Worm (Caenorhabditis elegans) whole organism, L1 larva: Measurements from ENCODE around the gene Y38F1A.8.

ENCODE experiments used
- C16A3.4 ChIP-seq: fragments of 150-350 bp; optimal IDR thresholded peaks from 2 replicates; lab custom pipeline; 2014; ENCODE audit warnings: missing biosample characterization, missing genetic modification characterization
- aly-2 ChIP-seq: fragments of 150-350 bp; optimal IDR thresholded peaks from 2 replicates; lab custom pipeline; 2014; ENCODE audit warnings: missing biosample characterization, missing genetic modification characterization
- blmp-1 ChIP-seq: fragments of 150-350 bp; optimal IDR thresholded peaks from 2 replicates; lab custom pipeline; 2014; ENCODE audit warnings: missing biosample characterization, missing genetic modification characterization
- ceh-63 ChIP-seq: fragments of 200-800 bp; sonication (Bioruptor generic); optimal IDR thresholded peaks from 2 replicates; lab custom pipeline; 2018; ENCODE audit warnings: mild to moderate bottlenecking, missing genetic modification characterization, missing compliant biosample characterization
- ceh-8 ChIP-seq: fragments of 200-800 bp; sonication (Bioruptor generic); optimal IDR thresholded peaks from 2 replicates; lab custom pipeline; 2018; ENCODE audit warnings: mild to moderate bottlenecking, missing genetic modification characterization, moderate library complexity, missing compliant biosample characterization
- ceh-82 ChIP-seq, 3 experiments: fragments of 150-350 bp in 1 of 3; sonication (generic microtip) in 2 of 3; optimal IDR thresholded peaks; 2 replicates each; lab custom pipeline; 2014 to 2017; ENCODE audit warnings: missing biosample characterization in 3 of 3, missing genetic modification characterization in 3 of 3
- ceh-90 ChIP-seq: sonication (generic microtip); optimal IDR thresholded peaks from 2 replicates; lab custom pipeline; 2016; ENCODE audit warnings: missing genetic modification characterization, missing compliant biosample characterization
- dpl-1 ChIP-seq, 3 experiments: fragments of 150-350 bp in 2 of 3; sonication (generic microtip) in 1 of 3; optimal IDR thresholded peaks; 2 replicates each; lab custom pipeline; 2014 to 2017; ENCODE audit warnings: missing biosample characterization in 3 of 3, missing genetic modification characterization in 3 of 3, missing genetic modification reagents in 3 of 3
- dsc-1 ChIP-seq: sonication (generic microtip); optimal IDR thresholded peaks from 2 replicates; lab custom pipeline; 2016; ENCODE audit warnings: mild to moderate bottlenecking, missing genetic modification characterization, missing compliant biosample characterization
- efl-1 ChIP-seq, 4 experiments: fragments of 150-350 bp; optimal IDR thresholded peaks in 3 of 4; peaks in 1 of 4; 1 replicate in 1 of 4; 2 replicates in 3 of 4; lab custom pipeline; 2014; ENCODE audit warnings: missing biosample characterization in 2 of 4, missing genetic modification characterization in 2 of 4, missing genetic modification reagents in 2 of 4
- elt-2 ChIP-seq: sonication (generic microtip); optimal IDR thresholded peaks from 2 replicates; lab custom pipeline; 2016; ENCODE audit warnings: missing genetic modification characterization, mild to moderate bottlenecking, inconsistent platforms, missing compliant biosample characterization, missing genetic modification reagents
- elt-3 ChIP-seq, 6 experiments: fragments of 150-350 bp in 1 of 6; sonication (generic microtip); optimal IDR thresholded peaks; 2 replicates each; lab custom pipeline; 2017 to 2018; ENCODE audit warnings: missing biosample characterization in 6 of 6, missing genetic modification characterization in 6 of 6, inconsistent platforms in 1 of 6
- fkh-4 ChIP-seq: sonication (generic microtip); optimal IDR thresholded peaks from 2 replicates; lab custom pipeline; 2016; ENCODE audit warnings: missing compliant biosample characterization, missing genetic modification characterization, borderline replicate concordance
- grh-1 ChIP-seq: fragments of 200-800 bp; sonication (Bioruptor generic); IDR thresholded peaks from 2 replicates; pipeline ENCODE4 v1.3.6; 2022; ENCODE audit warnings: missing genetic modification reagents, missing genetic modification characterization, missing compliant biosample characterization
- hlh-17 ChIP-seq: fragments of 200-800 bp; sonication (Bioruptor generic); optimal IDR thresholded peaks from 2 replicates; lab custom pipeline; 2018; ENCODE audit warnings: missing genetic modification characterization, mild to moderate bottlenecking, missing compliant biosample characterization, moderate library complexity, borderline replicate concordance
- hlh-4 ChIP-seq: sonication (generic microtip); optimal IDR thresholded peaks from 2 replicates; lab custom pipeline; 2016; ENCODE audit warnings: mild to moderate bottlenecking, missing genetic modification characterization, missing compliant biosample characterization
- isw-1 ChIP-seq: fragments of 200-800 bp; sonication (Bioruptor generic); IDR thresholded peaks from 2 replicates; pipeline ENCODE4 v1.3.6; 2022; ENCODE audit warnings: missing genetic modification characterization, missing compliant biosample characterization
- lin-14 ChIP-seq: fragments of 200-800 bp; sonication (Bioruptor generic); optimal IDR thresholded peaks from 2 replicates; lab custom pipeline; 2018; ENCODE audit warnings: mild to moderate bottlenecking, missing genetic modification characterization, moderate library complexity, missing compliant biosample characterization
- lin-15B ChIP-seq: fragments of 150-350 bp; sonication (generic microtip); optimal IDR thresholded peaks from 3 replicates; lab custom pipeline; 2014; ENCODE audit warnings: missing biosample characterization, missing genetic modification characterization
- lin-35 ChIP-seq, 2 experiments: fragments of 150-350 bp; optimal IDR thresholded peaks; 2 replicates each; lab custom pipeline; 2014; ENCODE audit warnings: missing biosample characterization in 2 of 2, missing genetic modification characterization in 2 of 2, missing genetic modification reagents in 2 of 2
- lin-39 ChIP-seq: fragments of 150-350 bp; optimal IDR thresholded peaks from 2 replicates; lab custom pipeline; 2014; ENCODE audit warnings: missing biosample characterization, missing genetic modification reagents, missing genetic modification characterization
- lsy-2 ChIP-seq, 2 experiments: fragments of 150-350 bp; optimal IDR thresholded peaks; 2 replicates each; lab custom pipeline; 2014; ENCODE audit warnings: missing biosample characterization in 2 of 2, missing genetic modification characterization in 2 of 2
- mdl-1 ChIP-seq, 2 experiments: fragments of 150-350 bp; optimal IDR thresholded peaks; 2 replicates each; lab custom pipeline; 2014 to 2017; ENCODE audit warnings: missing biosample characterization in 2 of 2, missing genetic modification characterization in 2 of 2, inconsistent platforms in 1 of 2
- mep-1 ChIP-seq: fragments of 150-350 bp; optimal IDR thresholded peaks from 2 replicates; lab custom pipeline; 2014; ENCODE audit warnings: missing biosample characterization, missing genetic modification characterization
- nhr-11 ChIP-seq: fragments of 150-350 bp; optimal IDR thresholded peaks from 2 replicates; lab custom pipeline; 2014; ENCODE audit warnings: missing biosample characterization, missing genetic modification characterization
- nhr-19 ChIP-seq: fragments of 200-800 bp; sonication (Bioruptor generic); conservative IDR thresholded peaks from 2 replicates; pipeline ENCODE4 v1.3.6; 2022; ENCODE audit warnings: missing genetic modification characterization, missing compliant biosample characterization
- nhr-20 ChIP-seq: sonication (generic microtip); optimal IDR thresholded peaks from 2 replicates; lab custom pipeline; 2016; ENCODE audit warnings: mild to moderate bottlenecking, missing genetic modification characterization, missing compliant biosample characterization
- nhr-28 ChIP-seq: fragments of 150-350 bp; optimal IDR thresholded peaks from 2 replicates; lab custom pipeline; 2014; ENCODE audit warnings: missing biosample characterization, missing genetic modification characterization
- nhr-47 ChIP-seq: sonication (generic microtip); optimal IDR thresholded peaks from 2 replicates; lab custom pipeline; 2016; ENCODE audit warnings: mild to moderate bottlenecking, missing genetic modification characterization, moderate library complexity, missing compliant biosample characterization
- nhr-71 ChIP-seq: sonication (generic microtip); optimal IDR thresholded peaks from 2 replicates; lab custom pipeline; 2016; ENCODE audit warnings: mild to moderate bottlenecking, missing genetic modification characterization, moderate library complexity, missing compliant biosample characterization
- nhr-77 ChIP-seq: fragments of 150-350 bp; optimal IDR thresholded peaks from 2 replicates; lab custom pipeline; 2014; ENCODE audit warnings: missing biosample characterization, missing genetic modification characterization
- nhr-85 ChIP-seq: sonication (generic microtip); peaks from one replicate; lab custom pipeline; 2016; ENCODE audit warnings: missing genetic modification characterization, inconsistent platforms, missing compliant biosample characterization
- nhr-90 ChIP-seq: sonication (generic microtip); optimal IDR thresholded peaks from 2 replicates; lab custom pipeline; 2016; ENCODE audit warnings: mild to moderate bottlenecking, missing genetic modification characterization, missing compliant biosample characterization; ENCODE audit not compliant: poor library complexity
- pax-3 ChIP-seq: fragments of 200-800 bp; sonication (Bioruptor generic); optimal IDR thresholded peaks from 2 replicates; lab custom pipeline; 2018; ENCODE audit warnings: mild to moderate bottlenecking, missing genetic modification characterization, moderate library complexity, missing compliant biosample characterization
- rnt-1 ChIP-seq: sonication (generic microtip); optimal IDR thresholded peaks from 2 replicates; lab custom pipeline; 2016; ENCODE audit warnings: mild to moderate bottlenecking, missing genetic modification characterization, moderate library complexity, missing compliant biosample characterization
- snu-23 ChIP-seq: sonication (generic microtip); optimal IDR thresholded peaks from 2 replicates; lab custom pipeline; 2016; ENCODE audit warnings: missing genetic modification characterization, missing compliant biosample characterization
- sptf-1 ChIP-seq: fragments of 150-350 bp; optimal IDR thresholded peaks from 2 replicates; lab custom pipeline; 2014; ENCODE audit warnings: missing biosample characterization, missing genetic modification characterization
- swsn-7 ChIP-seq: sonication (generic microtip); optimal IDR thresholded peaks from 2 replicates; lab custom pipeline; 2016; ENCODE audit warnings: missing genetic modification characterization, missing compliant biosample characterization
- tbx-2 ChIP-seq: sonication (generic microtip); optimal IDR thresholded peaks from 2 replicates; lab custom pipeline; 2016; ENCODE audit warnings: missing genetic modification characterization, missing compliant biosample characterization
- unc-130 ChIP-seq: fragments of 150-350 bp; optimal IDR thresholded peaks from 2 replicates; lab custom pipeline; 2017; ENCODE audit warnings: missing biosample characterization, missing genetic modification characterization, inconsistent platforms
- unc-30 ChIP-seq: sonication (generic microtip); optimal IDR thresholded peaks from 2 replicates; lab custom pipeline; 2017; ENCODE audit warnings: missing biosample characterization, missing genetic modification characterization
- xbp-1 ChIP-seq: sonication (generic microtip); optimal IDR thresholded peaks from 2 replicates; lab custom pipeline; 2016; ENCODE audit warnings: missing genetic modification characterization, missing compliant biosample characterization
- ztf-4 ChIP-seq: fragments of 150-350 bp; optimal IDR thresholded peaks from 2 replicates; lab custom pipeline; 2014; ENCODE audit warnings: missing biosample characterization, missing genetic modification characterization

Gene Y38F1A.8

DNA sequence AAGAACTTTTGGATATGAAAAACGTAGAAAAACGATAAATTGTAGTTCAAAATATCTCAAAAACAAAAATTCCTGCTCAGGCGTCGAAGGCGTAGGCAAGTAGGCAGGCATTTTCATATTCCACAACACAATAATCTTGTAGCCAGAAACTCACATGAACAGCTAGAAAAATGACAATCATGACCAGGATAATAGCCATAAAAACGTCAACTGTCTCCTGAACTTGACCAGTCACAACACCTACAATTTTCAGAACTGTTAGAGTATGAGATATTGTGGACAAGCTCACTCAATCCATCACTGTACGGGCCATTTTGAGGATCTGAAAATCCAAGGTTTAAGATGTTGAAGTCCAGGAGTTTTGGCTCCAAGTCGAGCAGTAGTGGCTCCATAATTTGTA lies 3.2 kb downstream of the Y38F1A.8 start, which contains the start of gene Y38F1A.7:
Gene Y38F1A.7 (minus strand): TSS at position 392 of the 400 bp plus-strand sequence.
- TF ChIP-seq rnt-1 (tag; lab: Kevin White, UChicago) (no peak), aly-2 (tag; lab: Kevin White, UChicago) (no peak), sptf-1 (tag; lab: Kevin White, UChicago) (no peak), pax-3 (no peak), lin-39 (tag; lab: Kevin White, UChicago) (no peak), nhr-90 (tag; lab: Kevin White, UChicago) (no peak), ceh-8 (GFP tag; lab: Kevin White, UChicago) (no peak), unc-130 (tag; lab: Kevin White, UChicago) (no peak), ceh-63 (no peak), xbp-1 (tag; lab: Kevin White, UChicago) (no peak), nhr-28 (tag; lab: Kevin White, UChicago) (no peak), isw-1 (GFP tag; lab: Robert Waterston, UW) (no peak), ceh-90 (tag; lab: Kevin White, UChicago) (no peak), hlh-4 (no peak), lin-14 (GFP tag; lab: Kevin White, UChicago) (no peak), nhr-20 (tag; lab: Kevin White, UChicago) (no peak)

- TF ChIP-seq lsy-2 (tag; optimal IDR thresholded peaks at IDR 0.05; lab: Kevin White, UChicago) (peak; percentile 12 to 47), tbx-2 (tag; lab: Kevin White, UChicago) (peak; percentile 26), elt-2 (tag; lab: Kevin White, UChicago) (peak; percentile 51), dsc-1 (tag; lab: Kevin White, UChicago) (peak; percentile 28), nhr-90 (tag; lab: Kevin White, UChicago) (peak; percentile 72), nhr-71 (tag; lab: Kevin White, UChicago) (peak; percentile 90), mdl-1 (tag; optimal IDR thresholded peaks at IDR 0.05; lab: Kevin White, UChicago) (peak in 1 of 2 experiments; percentile 85), nhr-77 (tag; lab: Kevin White, UChicago) (no peak), efl-1 (optimal IDR thresholded peaks at IDR 0.05; lab: Kevin White, UChicago) (peak; percentile 34), efl-1 (GFP tag; optimal IDR thresholded peaks at IDR 0.05 in 1 of 2; lab: Kevin White, UChicago) (no peak), nhr-11 (no peak), lin-35 (GFP tag; optimal IDR thresholded peaks at IDR 0.05; lab: Kevin White, UChicago) (peak in 1 of 2 experiments; percentile 67), ceh-82 (tag; optimal IDR thresholded peaks at IDR 0.05; lab: Kevin White, UChicago) (no peak), fkh-4 (tag; lab: Kevin White, UChicago) (no peak), elt-3 (tag; optimal IDR thresholded peaks at IDR 0.05; lab: Kevin White, UChicago) (peak in 2 of 6 experiments; percentile 50 to 71), lin-14 (GFP tag; lab: Kevin White, UChicago) (peak; percentile 73), nhr-20 (tag; lab: Kevin White, UChicago) (peak; percentile 73), dpl-1 (GFP tag; optimal IDR thresholded peaks at IDR 0.05; lab: Kevin White, UChicago) (peak in 2 of 3 experiments; percentile 4 to 14), hlh-4 (no peak), nhr-85 (peak; percentile 39), mep-1 (peak; percentile 53), blmp-1 (peak; percentile 60), unc-30 (tag; lab: Kevin White, UChicago) (no peak), C16A3.4 (peak; percentile 60), nhr-19 (GFP tag; lab: Robert Waterston, UW) (peak; percentile 50), hlh-17 (GFP tag; lab: Kevin White, UChicago) (no peak), rnt-1 (tag; lab: Kevin White, UChicago) (peak; percentile 15), grh-1 (GFP tag; lab: Robert Waterston, UW) (peak; percentile 43; the same call in 1 of the 2 replicates), swsn-7 (tag; lab: Kevin White, UChicago) (peak; percentile 29), lin-15B (no peak), snu-23 (GFP tag; lab: Kevin White, UChicago) (peak; percentile 81), ztf-4 (peak; percentile 26), nhr-47 (tag; lab: Kevin White, UChicago) (peak; percentile 52)
Measured at ce11 chrII:12996249-12996648, 4.4 kb downstream of the Y38F1A.8 start, which contains the start of gene hphd-1. hphd-1 (minus strand) TSS chrII:12996571.
